Worm (Caenorhabditis elegans): ENCODE data around the gene nspd-7.

ce11 chrIV:10281482-10281881 is 12.5 kb upstream of the nspd-7 start, which contains the start of gene thk-1:
- no peak for TF ChIP-seq lim-6 (tag; optimal IDR thresholded peaks at IDR 0.05)
- no peak for TF ChIP-seq lin-11 (tag; optimal IDR thresholded peaks at IDR 0.05)

Data from whole organism, late embryonic.